Fruit fly (Drosophila melanogaster): ENCODE measurements around the gene Unc-76.

Unc-76 gene

dm6 chrX:2073325-2073724 lies 7.1 kb upstream of the Unc-76 start, which contains the start of gene CG4199 (continued):
- peak; percentile 15 for TF ChIP-seq Sin3A (optimal IDR thresholded peaks at IDR 0.05)
- peak; percentile 70 for TF ChIP-seq MESR4 (GFP tag; optimal IDR thresholded peaks at IDR 0.05)
- peak; percentile 18 for TF ChIP-seq Jarid2 (GFP tag; optimal IDR thresholded peaks at IDR 0.05)
- TF ChIP-seq ssp (GFP tag; IDR thresholded peaks at IDR 0.05) = no peak
- TF ChIP-seq chinmo (GFP tag; IDR thresholded peaks at IDR 0.05; ENCODE audit: partially characterized antibody) = 0 out of 4 replicates have a peak, but pooled peaks have one; percentile 29
- TF ChIP-seq CG15514 (GFP tag; optimal IDR thresholded peaks at IDR 0.05) = peak; percentile 96
- TF ChIP-seq tgo (GFP tag; IDR thresholded peaks at IDR 0.05) = no peak
- TF ChIP-seq pan (optimal IDR thresholded peaks at IDR 0.05) = no peak
- TF ChIP-seq pan (GFP tag; optimal IDR thresholded peaks at IDR 0.05 in 1 of 2, IDR thresholded peaks at IDR 0.05 in 1 of 2) = no peak
- TF ChIP-seq CG32532 (GFP tag; IDR thresholded peaks at IDR 0.05) = 0 out of 2 replicates have a peak, but pooled peaks have one; percentile 13
- TF ChIP-seq NFAT (GFP tag; IDR thresholded peaks at IDR 0.05) = peak; percentile 18; the same call in 1 of the 2 replicates
- no peak for TF ChIP-seq ttk (GFP tag; IDR thresholded peaks at IDR 0.05)
- peak; percentile 34; the same call in 1 of the 2 replicates for TF ChIP-seq slbo (GFP tag; IDR thresholded peaks at IDR 0.05)
- peak; percentile 6 for TF ChIP-seq jumu (GFP tag; optimal IDR thresholded peaks at IDR 0.05)
- TF ChIP-seq Bgb (GFP tag; IDR thresholded peaks at IDR 0.05; ENCODE audit: partially characterized antibody) = peak; percentile 52
- no peak for TF ChIP-seq Abd-B (GFP tag; optimal IDR thresholded peaks at IDR 0.05)
- TF ChIP-seq fu2 (GFP tag; optimal IDR thresholded peaks at IDR 0.05) = peak; percentile 10
- TF ChIP-seq pita (GFP tag; optimal IDR thresholded peaks at IDR 0.05) = peak; percentile 19
- TF ChIP-seq hkb (optimal IDR thresholded peaks at IDR 0.05) = no peak
- TF ChIP-seq hkb (GFP tag; IDR thresholded peaks at IDR 0.05) = no peak
- peak; percentile 15 for TF ChIP-seq luna (GFP tag; optimal IDR thresholded peaks at IDR 0.05)
- TF ChIP-seq CG18476 (GFP tag; optimal IDR thresholded peaks at IDR 0.05) = no peak
- TF ChIP-seq grau (tag; optimal IDR thresholded peaks at IDR 0.05) = peak; percentile 49
- no peak for TF ChIP-seq Hr3 (GFP tag; optimal IDR thresholded peaks at IDR 0.05)
- TF ChIP-seq repo (GFP tag; optimal IDR thresholded peaks at IDR 0.05) = no peak
- TF ChIP-seq lilli (GFP tag; optimal IDR thresholded peaks at IDR 0.05) = peak; percentile 20
- peak; percentile 89 for TF ChIP-seq pzg (GFP tag; optimal IDR thresholded peaks at IDR 0.05)
- TF ChIP-seq CG5180 (GFP tag; optimal IDR thresholded peaks at IDR 0.05) = no peak
- peak; percentile 20; the same call in 1 of the 2 replicates for TF ChIP-seq sna (GFP tag; IDR thresholded peaks at IDR 0.05; ENCODE audit: partially characterized antibody)
- peak; percentile 32 for TF ChIP-seq CG12769 (tag; optimal IDR thresholded peaks at IDR 0.05)
- TF ChIP-seq dati (GFP tag; IDR thresholded peaks at IDR 0.05) = no peak
- TF ChIP-seq CG32772 (GFP tag; IDR thresholded peaks at IDR 0.05) = no peak
- peak; percentile 29 for TF ChIP-seq sug (tag; optimal IDR thresholded peaks at IDR 0.05)
- TF ChIP-seq Kr (GFP tag; optimal IDR thresholded peaks at IDR 0.05) = no peak
- no peak for TF ChIP-seq psq (GFP tag; optimal IDR thresholded peaks at IDR 0.05)
- TF ChIP-seq Med (GFP tag) = peak; percentile 87
- no peak for TF ChIP-seq CG4854 (GFP tag; optimal IDR thresholded peaks at IDR 0.05)
- no peak for TF ChIP-seq CG8388 (GFP tag; optimal IDR thresholded peaks at IDR 0.05)
- TF ChIP-seq CG2712 (tag; optimal IDR thresholded peaks at IDR 0.05) = peak; percentile 2
- no peak for TF ChIP-seq CG5245 (GFP tag; optimal IDR thresholded peaks at IDR 0.05)
- no peak for TF ChIP-seq CG6175 (GFP tag; IDR thresholded peaks at IDR 0.05)
- peak; percentile 9 for TF ChIP-seq CG34376 (GFP tag; optimal IDR thresholded peaks at IDR 0.05)
- peak; percentile 53; the same call in 1 of the 2 replicates for TF ChIP-seq CG13287 (GFP tag; IDR thresholded peaks at IDR 0.05; ENCODE audit: partially characterized antibody)
- peak; percentile 95 for TF ChIP-seq MBD-R2 (GFP tag; IDR thresholded peaks at IDR 0.05)
- no peak; the same call in 2 of the 3 replicates for TF ChIP-seq HLH4C (GFP tag; IDR thresholded peaks at IDR 0.05; ENCODE audit: partially characterized antibody)
- TF ChIP-seq CG16815 (GFP tag; optimal IDR thresholded peaks at IDR 0.05) = no peak
- TF ChIP-seq dan (GFP tag; IDR thresholded peaks at IDR 0.05) = no peak
- no peak for TF ChIP-seq ham (GFP tag; IDR thresholded peaks at IDR 0.05)
- peak; percentile 72 for TF ChIP-seq Dp (GFP tag; optimal IDR thresholded peaks at IDR 0.05)
- TF ChIP-seq nom (GFP tag; optimal IDR thresholded peaks at IDR 0.05) = peak; percentile 27
- peak; percentile 52 for TF ChIP-seq CHES-1-like (GFP tag; optimal IDR thresholded peaks at IDR 0.05)
